Fruit fly (Drosophila melanogaster): ENCODE results near the gene CG7884.
A peak's percentile ranks its signal among the peaks of the same experiment; 100 is the strongest.

- TF ChIP-seq topi (GFP tag; optimal IDR thresholded peaks at IDR 0.05) (peak; percentile 41), salr (GFP tag; optimal IDR thresholded peaks at IDR 0.05) (peak in 1 of 2 experiments; percentile 79), CG10631 (GFP tag; optimal IDR thresholded peaks at IDR 0.05) (peak; percentile 71), CG6276 (GFP tag; optimal IDR thresholded peaks at IDR 0.05) (peak; percentile 62), fd59A (GFP tag; optimal IDR thresholded peaks at IDR 0.05) (peak; percentile 39), Gug (GFP tag; IDR thresholded peaks at IDR 0.05) (no peak), Eip78C (GFP tag) (peak; percentile 89), OdsH (GFP tag; optimal IDR thresholded peaks at IDR 0.05) (peak; percentile 54), svp (GFP tag) (no peak), lz (GFP tag; optimal IDR thresholded peaks at IDR 0.05) (peak; percentile 39), CG8319 (GFP tag; optimal IDR thresholded peaks at IDR 0.05) (peak; percentile 4), CG6792 (GFP tag; optimal IDR thresholded peaks at IDR 0.05) (peak; percentile 34), ss (GFP tag; optimal IDR thresholded peaks at IDR 0.05) (peak in 1 of 2 experiments; percentile 70)
Observed at dm6 chrX:19224580-19225303, 4.3 kb downstream of the CG7884 start.
